Fruit fly (Drosophila melanogaster) whole organism, embryonic: Measurements from ENCODE around the gene CG10863.

ENCODE experiments used
- Ada2b ChIP-seq: fragments of 200-800 bp; sonication (Bioruptor generic); IDR thresholded peaks from 2 replicates; pipeline ENCODE4 v1.3.6; 2022; ENCODE audit warnings: missing biosample characterization, missing genetic modification characterization
- CG10462 ChIP-seq: fragments of 200-800 bp; sonication (Bioruptor generic); optimal IDR thresholded peaks from 2 replicates; lab custom pipeline; 2016; ENCODE audit warnings: missing biosample characterization, missing genetic modification characterization
- CG11093 ChIP-seq: fragments of 200-800 bp; sonication (Bioruptor generic); IDR thresholded peaks from 3 replicates; pipeline ENCODE4 v1.3.6; 2022; ENCODE audit warnings: missing biosample characterization, missing genetic modification characterization
- CG12071 ChIP-seq: fragments of 200-800 bp; sonication (Bioruptor generic); optimal IDR thresholded peaks from 3 replicates; lab custom pipeline; 2018; ENCODE audit warnings: missing biosample characterization, mild to moderate bottlenecking, missing genetic modification characterization
- CG12219 ChIP-seq: fragments of 200-800 bp; sonication (Bioruptor generic); optimal IDR thresholded peaks from 3 replicates; lab custom pipeline; 2018; ENCODE audit warnings: missing biosample characterization, mild to moderate bottlenecking, missing genetic modification characterization
- CG12744 ChIP-seq: fragments of 200-800 bp; sonication (Bioruptor generic); optimal IDR thresholded peaks from 2 replicates; lab custom pipeline; 2016; ENCODE audit warnings: missing biosample characterization, missing genetic modification characterization
- CG13894 ChIP-seq: fragments of 200-800 bp; sonication (Bioruptor generic); optimal IDR thresholded peaks from 3 replicates; lab custom pipeline; 2018; ENCODE audit warnings: missing biosample characterization, mild to moderate bottlenecking, missing genetic modification characterization, moderate library complexity
- CG1647 ChIP-seq: fragments of 200-800 bp; sonication (Bioruptor generic); optimal IDR thresholded peaks from 3 replicates; lab custom pipeline; 2016; ENCODE audit warnings: missing biosample characterization, missing genetic modification characterization
- CG17568 ChIP-seq: fragments of 200-800 bp; sonication (Bioruptor generic); optimal IDR thresholded peaks from 2 replicates; lab custom pipeline; 2018; ENCODE audit warnings: missing biosample characterization, mild to moderate bottlenecking, missing genetic modification characterization, moderate library complexity
- CG17829 ChIP-seq: fragments of 200-800 bp; optimal IDR thresholded peaks from 2 replicates; lab custom pipeline; 2019; ENCODE audit warnings: missing biosample characterization, mild to moderate bottlenecking, missing genetic modification characterization, moderate library complexity
- CG18262 ChIP-seq: fragments of 200-800 bp; optimal IDR thresholded peaks from 3 replicates; lab custom pipeline; 2019; ENCODE audit warnings: missing biosample characterization, mild to moderate bottlenecking, missing genetic modification characterization, moderate library complexity
- CG2678 ChIP-seq: fragments of 200-800 bp; sonication (Bioruptor generic); optimal IDR thresholded peaks from 3 replicates; lab custom pipeline; 2019; ENCODE audit warnings: missing biosample characterization, mild to moderate bottlenecking, missing genetic modification characterization, moderate library complexity
- CG30020 ChIP-seq: fragments of 200-800 bp; optimal IDR thresholded peaks from 2 replicates; lab custom pipeline; 2019; ENCODE audit warnings: missing biosample characterization, mild to moderate bottlenecking, missing genetic modification characterization, moderate library complexity
- CG4617 ChIP-seq: fragments of 200-800 bp; sonication (Bioruptor generic); optimal IDR thresholded peaks from 3 replicates; lab custom pipeline; 2016; ENCODE audit warnings: missing biosample characterization, missing genetic modification characterization, borderline replicate concordance
- CG6654 ChIP-seq: fragments of 200-800 bp; sonication (Bioruptor generic); optimal IDR thresholded peaks from 2 replicates; lab custom pipeline; 2017; ENCODE audit warnings: missing biosample characterization, mild to moderate bottlenecking, missing genetic modification characterization
- CG7786 ChIP-seq: fragments of 200-800 bp; sonication (Bioruptor generic); optimal IDR thresholded peaks from 2 replicates; lab custom pipeline; 2016; ENCODE audit warnings: missing biosample characterization, missing genetic modification characterization
- CG8359 ChIP-seq: fragments of 200-800 bp; sonication (Bioruptor generic); optimal IDR thresholded peaks from 2 replicates; lab custom pipeline; 2017; ENCODE audit warnings: missing biosample characterization, mild to moderate bottlenecking, missing genetic modification characterization, borderline replicate concordance
- CG9876 ChIP-seq: fragments of 200-800 bp; sonication (Bioruptor generic); optimal IDR thresholded peaks from 2 replicates; lab custom pipeline; 2016; ENCODE audit warnings: missing biosample characterization, missing genetic modification characterization
- CTCF ChIP-seq: fragments of 200-800 bp; sonication (Bioruptor generic); optimal IDR thresholded peaks from 2 replicates; lab custom pipeline; 2017; ENCODE audit warnings: missing biosample characterization, mild to moderate bottlenecking, missing genetic modification characterization, moderate library complexity
- Dfd ChIP-seq, 2 experiments: fragments of >200 bp; optimal IDR thresholded peaks; 2 replicates each; lab custom pipeline; 2017; ENCODE audit warnings: missing biosample characterization in 2 of 2, missing genetic modification characterization in 2 of 2
- Dip2 ChIP-seq: fragments of 200-800 bp; sonication (Bioruptor generic); IDR thresholded peaks from 2 replicates; pipeline ENCODE4 v1.3.6; 2022; ENCODE audit warnings: missing biosample characterization, missing genetic modification characterization
- Dref ChIP-seq: fragments of 200-800 bp; sonication (Bioruptor generic); IDR thresholded peaks from 2 replicates; pipeline ENCODE4 v1.3.6; 2022; ENCODE audit warnings: missing biosample characterization, missing genetic modification characterization
- E2f1 ChIP-seq: fragments of 200-800 bp; sonication (Bioruptor generic); IDR thresholded peaks from 2 replicates; pipeline ENCODE4 v1.3.6; 2022; ENCODE audit warnings: missing biosample characterization, missing genetic modification characterization
- E2f2 ChIP-seq: fragments of 200-800 bp; sonication (Bioruptor generic); IDR thresholded peaks from 2 replicates; pipeline ENCODE4 v1.3.6; 2022; ENCODE audit warnings: missing biosample characterization, missing genetic modification characterization
- Fer3 ChIP-seq: fragments of 200-800 bp; sonication (Bioruptor generic); optimal IDR thresholded peaks from 2 replicates; lab custom pipeline; 2018; ENCODE audit warnings: missing biosample characterization, mild to moderate bottlenecking, missing genetic modification characterization, moderate library complexity
- Gug ChIP-seq: fragments of 200-800 bp; sonication (Bioruptor generic); IDR thresholded peaks from 4 replicates; pipeline ENCODE4 v1.3.6; 2022; ENCODE audit warnings: missing biosample characterization, missing genetic modification characterization
- Jarid2 ChIP-seq: fragments of 200-800 bp; sonication (Bioruptor generic); optimal IDR thresholded peaks from 3 replicates; lab custom pipeline; 2017; ENCODE audit warnings: mild to moderate bottlenecking, missing biosample characterization, missing genetic modification reagents, missing genetic modification characterization
- Lim3 ChIP-seq: fragments of 200-800 bp; sonication (Bioruptor generic); IDR thresholded peaks from 2 replicates; pipeline ENCODE4 v1.3.6; 2022; ENCODE audit warnings: missing biosample characterization, missing genetic modification characterization
- NC2β ChIP-seq: fragments of 200-800 bp; sonication (Bioruptor generic); optimal IDR thresholded peaks from 2 replicates; lab custom pipeline; 2016; ENCODE audit warnings: missing biosample characterization, missing genetic modification characterization
- Tbp ChIP-seq: fragments of >200 bp; optimal IDR thresholded peaks from 2 replicates; lab custom pipeline; 2018; ENCODE audit warnings: missing biosample characterization, missing genetic modification characterization
- Trl ChIP-seq, 3 experiments: fragments of >200 bp in 2 of 3; fragments of 200-800 bp in 1 of 3; sonication (Bioruptor generic) in 1 of 3; optimal IDR thresholded peaks; 2 replicates in 1 of 3; 3 replicates in 2 of 3; lab custom pipeline; 2016 to 2017; ENCODE audit warnings: missing biosample characterization in 1 of 3, missing genetic modification characterization in 1 of 3
- aop ChIP-seq: fragments of 200-800 bp; sonication (Bioruptor generic); IDR thresholded peaks from 2 replicates; pipeline ENCODE4 v1.3.6; 2022; ENCODE audit warnings: missing biosample characterization, missing genetic modification characterization
- bcd ChIP-seq: fragments of 200-800 bp; sonication (Bioruptor generic); optimal IDR thresholded peaks from 2 replicates; lab custom pipeline; 2017; ENCODE audit warnings: missing biosample characterization, mild to moderate bottlenecking, missing genetic modification characterization
- bsh ChIP-seq, 2 experiments: fragments of 200-800 bp; sonication (Bioruptor generic); optimal IDR thresholded peaks; 2 replicates each; lab custom pipeline; 2017 to 2018; ENCODE audit warnings: mild to moderate bottlenecking in 2 of 2, missing biosample characterization in 2 of 2, missing genetic modification characterization in 2 of 2, moderate library complexity in 1 of 2
- cad ChIP-seq: fragments of >200 bp; optimal IDR thresholded peaks from 2 replicates; lab custom pipeline; 2017; ENCODE audit warnings: missing biosample characterization, missing genetic modification characterization
- caup ChIP-seq: fragments of 200-800 bp; sonication (Bioruptor generic); optimal IDR thresholded peaks from 3 replicates; lab custom pipeline; 2017; ENCODE audit warnings: missing biosample characterization, mild to moderate bottlenecking, missing genetic modification characterization, moderate library complexity; ENCODE audit not compliant: severe bottlenecking
- chm ChIP-seq: fragments of 200-800 bp; sonication (Bioruptor generic); IDR thresholded peaks from 2 replicates; pipeline ENCODE4 v1.3.6; 2022; ENCODE audit warnings: missing biosample characterization, missing genetic modification characterization
- da ChIP-seq: fragments of 200-800 bp; sonication (Bioruptor generic); optimal IDR thresholded peaks from 2 replicates; lab custom pipeline; 2016; ENCODE audit warnings: missing biosample characterization, missing genetic modification characterization
- dpn ChIP-seq, 2 experiments: fragments of 200-800 bp; sonication (Bioruptor generic); optimal IDR thresholded peaks; 3 replicates each; lab custom pipeline; 2016; ENCODE audit warnings: missing biosample characterization in 2 of 2, missing genetic modification characterization in 2 of 2
- emc ChIP-seq: fragments of 200-800 bp; sonication (Bioruptor generic); optimal IDR thresholded peaks from 2 replicates; lab custom pipeline; 2016; ENCODE audit warnings: missing biosample characterization, missing genetic modification characterization
- en ChIP-seq: fragments of 200-800 bp; sonication (Bioruptor generic); optimal IDR thresholded peaks from 2 replicates; lab custom pipeline; 2016; ENCODE audit warnings: missing biosample characterization, missing genetic modification characterization
- gem ChIP-seq: fragments of 200-800 bp; sonication (Bioruptor generic); optimal IDR thresholded peaks from 2 replicates; lab custom pipeline; 2019; ENCODE audit warnings: missing biosample characterization, mild to moderate bottlenecking, missing genetic modification characterization, moderate library complexity
- kay ChIP-seq: fragments of 200-800 bp; sonication (Bioruptor generic); optimal IDR thresholded peaks from 2 replicates; lab custom pipeline; 2016; ENCODE audit warnings: missing biosample characterization, missing genetic modification characterization
- peb ChIP-seq: fragments of 200-800 bp; sonication (Bioruptor generic); IDR thresholded peaks from 2 replicates; pipeline ENCODE4 v1.3.6; 2022; ENCODE audit warnings: missing biosample characterization, missing genetic modification characterization
- repo ChIP-seq: fragments of 200-800 bp; sonication (Bioruptor generic); optimal IDR thresholded peaks from 2 replicates; lab custom pipeline; 2016; ENCODE audit warnings: missing biosample characterization, missing genetic modification characterization
- sim ChIP-seq: fragments of 200-800 bp; sonication (Bioruptor generic); IDR thresholded peaks from 2 replicates; pipeline ENCODE4 v1.3.6; 2022; ENCODE audit warnings: missing biosample characterization, missing genetic modification characterization
- sug ChIP-seq: fragments of 200-800 bp; optimal IDR thresholded peaks from 2 replicates; lab custom pipeline; 2019; ENCODE audit warnings: missing biosample characterization, mild to moderate bottlenecking, missing genetic modification characterization, moderate library complexity
- twi ChIP-seq: fragments of 200-800 bp; optimal IDR thresholded peaks from 2 replicates; lab custom pipeline; 2019; ENCODE audit warnings: missing biosample characterization, mild to moderate bottlenecking, missing genetic modification characterization, moderate library complexity
- unc-4 ChIP-seq: fragments of 200-800 bp; sonication (Bioruptor generic); IDR thresholded peaks from 2 replicates; pipeline ENCODE4 v1.3.6; 2022; ENCODE audit warnings: missing biosample characterization, missing genetic modification characterization; ENCODE audit not compliant: partially characterized antibody
- unpg ChIP-seq: fragments of 200-800 bp; sonication (Bioruptor generic); optimal IDR thresholded peaks from 3 replicates; lab custom pipeline; 2018; ENCODE audit warnings: missing biosample characterization, mild to moderate bottlenecking, missing genetic modification characterization, moderate library complexity
- zfh2 ChIP-seq: fragments of 200-800 bp; sonication (Bioruptor generic); optimal IDR thresholded peaks from 2 replicates; lab custom pipeline; 2016; ENCODE audit warnings: missing biosample characterization, missing genetic modification characterization

The CG10863 gene

dm6 chr3L:3942241-3943028, at the start of gene CG10863, which contains the start of gene CG14982 (continued):
- TF ChIP-seq NC2β = no peak
- TF ChIP-seq kay (GFP tag; lab: Kevin White, UChicago) = no peak
- TF ChIP-seq CG2678 = peak; percentile 11
- TF ChIP-seq CG17568 = no peak
- no peak for TF ChIP-seq CG30020 (tag; lab: Kevin White, UChicago)
- TF ChIP-seq cad = no peak
- TF ChIP-seq CG6654 = no peak
- TF ChIP-seq CG18262 = no peak
- no peak for TF ChIP-seq bcd (GFP tag; lab: Kevin White, UChicago)
- TF ChIP-seq CG8359 = no peak
- TF ChIP-seq CG4617 (GFP tag; lab: Kevin White, UChicago) = no peak
- TF ChIP-seq CTCF (GFP tag; lab: Kevin White, UChicago) = peak; percentile 35
- TF ChIP-seq dpn (GFP tag; optimal IDR thresholded peaks at IDR 0.05; lab: Kevin White, UChicago) = no peak
- no peak for TF ChIP-seq CG9876
- TF ChIP-seq CG13894 (tag; lab: Kevin White, UChicago) = peak; percentile 0
- no peak for TF ChIP-seq Dref (GFP tag; lab: Robert Waterston, UW)
- TF ChIP-seq Fer3 (tag; lab: Kevin White, UChicago) = no peak
- no peak for TF ChIP-seq aop (GFP tag; lab: Robert Waterston, UW)
- no peak for TF ChIP-seq twi (tag; lab: Kevin White, UChicago)
- TF ChIP-seq Gug (GFP tag; lab: Robert Waterston, UW) = no peak
- peak; percentile 71 for TF ChIP-seq sug (tag; lab: Kevin White, UChicago)
- TF ChIP-seq Jarid2 = peak; percentile 78
- TF ChIP-seq CG11093 (GFP tag; lab: Robert Waterston, UW) = no peak
- TF ChIP-seq unpg (GFP tag; lab: Kevin White, UChicago) = no peak
- no peak for TF ChIP-seq CG1647 (GFP tag; lab: Kevin White, UChicago)
- TF ChIP-seq Trl (optimal IDR thresholded peaks at IDR 0.05; lab: Kevin White, UChicago) = no peak
- TF ChIP-seq Trl (GFP tag; optimal IDR thresholded peaks at IDR 0.05; lab: Kevin White, UChicago) = no peak
- TF ChIP-seq CG12219 (GFP tag; lab: Kevin White, UChicago) = no peak
- TF ChIP-seq unc-4 = no peak
- TF ChIP-seq bsh (GFP tag; optimal IDR thresholded peaks at IDR 0.05; lab: Kevin White, UChicago) = no peak
- TF ChIP-seq peb (GFP tag; lab: Robert Waterston, UW) = no peak
- no peak for TF ChIP-seq zfh2
- TF ChIP-seq E2f2 (GFP tag; lab: Robert Waterston, UW) = peak; percentile 25; the same call in 1 of the 2 replicates
- TF ChIP-seq CG12744 = no peak
- TF ChIP-seq Ada2b (GFP tag; lab: Robert Waterston, UW) = no peak
- no peak for TF ChIP-seq en
- TF ChIP-seq caup (GFP tag; lab: Kevin White, UChicago) = peak; percentile 9
- no peak for TF ChIP-seq repo (GFP tag; lab: Kevin White, UChicago)
- no peak for TF ChIP-seq CG7786
- TF ChIP-seq Tbp = no peak
- TF ChIP-seq sim (GFP tag; lab: Robert Waterston, UW) = no peak
- TF ChIP-seq E2f1 (GFP tag; lab: Robert Waterston, UW) = peak; percentile 44; the same call in 1 of the 2 replicates
- no peak for TF ChIP-seq emc (GFP tag; lab: Kevin White, UChicago)
- no peak for TF ChIP-seq Lim3
- no peak for TF ChIP-seq Dip2 (GFP tag; lab: Robert Waterston, UW)
- TF ChIP-seq chm (GFP tag; lab: Robert Waterston, UW) = no peak
- no peak for TF ChIP-seq gem (tag; lab: Kevin White, UChicago)
- no peak for TF ChIP-seq CG10462 (GFP tag; lab: Kevin White, UChicago)
- no peak for TF ChIP-seq da
- TF ChIP-seq Dfd (GFP tag; optimal IDR thresholded peaks at IDR 0.05; lab: Kevin White, UChicago) = no peak
- no peak for TF ChIP-seq CG17829 (tag; lab: Kevin White, UChicago)
- peak; percentile 1 for TF ChIP-seq CG12071
